Worm (Caenorhabditis elegans) whole organism, mixed stage, embryonic: ENCODE data around the gene str-153.

Source experiments
- M03D4.4 ChIP-seq: sonication (generic microtip); optimal IDR thresholded peaks from 2 replicates; lab custom pipeline; 2017; ENCODE audit warnings: mild to moderate bottlenecking, missing genetic modification characterization, missing compliant biosample characterization
- bed-3 ChIP-seq: fragments of 200-800 bp; sonication (Bioruptor generic); optimal IDR thresholded peaks from 3 replicates; lab custom pipeline; 2018; ENCODE audit warnings: mild to moderate bottlenecking, missing genetic modification characterization, moderate library complexity, missing compliant biosample characterization
- blmp-1 ChIP-seq: fragments of 150-350 bp; optimal IDR thresholded peaks from 2 replicates; lab custom pipeline; 2014; ENCODE audit warnings: missing biosample characterization, missing genetic modification characterization
- ceh-39 ChIP-seq: fragments of 150-350 bp; optimal IDR thresholded peaks from 2 replicates; lab custom pipeline; 2014; ENCODE audit warnings: missing biosample characterization, missing genetic modification characterization
- ceh-43 ChIP-seq: fragments of 200-800 bp; sonication (Bioruptor generic); optimal IDR thresholded peaks from 2 replicates; lab custom pipeline; 2018; ENCODE audit warnings: mild to moderate bottlenecking, missing genetic modification characterization, moderate library complexity, missing compliant biosample characterization
- ceh-83 ChIP-seq: fragments of 200-800 bp; sonication (Bioruptor generic); optimal IDR thresholded peaks from 2 replicates; lab custom pipeline; 2018; ENCODE audit warnings: mild to moderate bottlenecking, missing genetic modification characterization, missing compliant biosample characterization
- cnd-1 ChIP-seq: fragments of 200-800 bp; sonication (Bioruptor generic); optimal IDR thresholded peaks from 2 replicates; lab custom pipeline; 2018; ENCODE audit warnings: mild to moderate bottlenecking, missing genetic modification characterization, missing compliant biosample characterization
- drap-1 ChIP-seq: fragments of 200-800 bp; sonication (Bioruptor generic); optimal IDR thresholded peaks from 3 replicates; lab custom pipeline; 2018; ENCODE audit warnings: mild to moderate bottlenecking, missing genetic modification characterization, missing compliant biosample characterization
- elt-1 ChIP-seq: sonication (generic microtip); optimal IDR thresholded peaks from 2 replicates; lab custom pipeline; 2017; ENCODE audit warnings: missing genetic modification characterization, mild to moderate bottlenecking, missing compliant biosample characterization, antibody characterized with exemption, moderate library complexity, borderline replicate concordance; ENCODE audit not compliant: insufficient read depth
- flh-1 ChIP-seq: fragments of 200-800 bp; sonication (Bioruptor generic); optimal IDR thresholded peaks from 2 replicates; lab custom pipeline; 2018; ENCODE audit warnings: mild to moderate bottlenecking, missing genetic modification characterization, moderate library complexity, missing compliant biosample characterization
- ham-2 ChIP-seq: fragments of 200-800 bp; sonication (Bioruptor generic); optimal IDR thresholded peaks from 2 replicates; lab custom pipeline; 2018; ENCODE audit warnings: mild to moderate bottlenecking, missing genetic modification characterization, missing compliant biosample characterization
- hlh-1 ChIP-seq: fragments of 150-350 bp; optimal IDR thresholded peaks from 2 replicates; lab custom pipeline; 2014; ENCODE audit warnings: missing biosample characterization, missing genetic modification reagents, missing genetic modification characterization
- lin-13 ChIP-seq: fragments of 150-350 bp; optimal IDR thresholded peaks from 2 replicates; lab custom pipeline; 2014; ENCODE audit warnings: missing biosample characterization, missing genetic modification characterization
- lin-32 ChIP-seq: fragments of 200-800 bp; sonication (Bioruptor generic); optimal IDR thresholded peaks from 2 replicates; lab custom pipeline; 2018; ENCODE audit warnings: mild to moderate bottlenecking, missing genetic modification characterization, missing compliant biosample characterization
- mab-5 ChIP-seq: fragments of 150-350 bp; optimal IDR thresholded peaks from 2 replicates; lab custom pipeline; 2014; ENCODE audit warnings: missing biosample characterization, missing genetic modification characterization
- mep-1 ChIP-seq: fragments of 150-350 bp; optimal IDR thresholded peaks from 2 replicates; lab custom pipeline; 2017; ENCODE audit warnings: missing biosample characterization, missing genetic modification reagents, missing genetic modification characterization, inconsistent platforms
- mls-2 ChIP-seq: sonication (generic microtip); optimal IDR thresholded peaks from 2 replicates; lab custom pipeline; 2016; ENCODE audit warnings: mild to moderate bottlenecking, missing genetic modification characterization, moderate library complexity, missing compliant biosample characterization
- nhr-12 ChIP-seq: fragments of 150-350 bp; optimal IDR thresholded peaks from 2 replicates; lab custom pipeline; 2014; ENCODE audit warnings: missing biosample characterization, missing genetic modification characterization
- nhr-2 ChIP-seq: fragments of 150-350 bp; optimal IDR thresholded peaks from 2 replicates; lab custom pipeline; 2014; ENCODE audit warnings: missing biosample characterization, missing genetic modification characterization
- nhr-237 ChIP-seq: fragments of 150-350 bp; optimal IDR thresholded peaks from 2 replicates; lab custom pipeline; 2014; ENCODE audit warnings: missing biosample characterization, missing genetic modification characterization
- nhr-28 ChIP-seq: fragments of 150-350 bp; optimal IDR thresholded peaks from 2 replicates; lab custom pipeline; 2014; ENCODE audit warnings: missing biosample characterization, missing genetic modification characterization
- pha-4 ChIP-seq: fragments of 150-350 bp; optimal IDR thresholded peaks from 2 replicates; lab custom pipeline; 2018; ENCODE audit warnings: missing biosample characterization, missing genetic modification reagents, missing genetic modification characterization
- sem-2 ChIP-seq: fragments of 200-800 bp; sonication (Bioruptor generic); optimal IDR thresholded peaks from 2 replicates; lab custom pipeline; 2018; ENCODE audit warnings: mild to moderate bottlenecking, missing genetic modification characterization, missing compliant biosample characterization
- snpc-4 ChIP-seq: fragments of 150-350 bp; optimal IDR thresholded peaks from 2 replicates; lab custom pipeline; 2014; ENCODE audit warnings: missing biosample characterization, missing genetic modification characterization
- sptf-1 ChIP-seq: sonication (generic microtip); optimal IDR thresholded peaks from 2 replicates; lab custom pipeline; 2017; ENCODE audit warnings: mild to moderate bottlenecking, missing genetic modification characterization, moderate library complexity, missing compliant biosample characterization
- unc-120 ChIP-seq: sonication (generic microtip); optimal IDR thresholded peaks from 2 replicates; lab custom pipeline; 2017; ENCODE audit warnings: missing genetic modification characterization, missing compliant biosample characterization; ENCODE audit not compliant: poor library complexity, severe bottlenecking
- unc-39 ChIP-seq: fragments of 150-350 bp; optimal IDR thresholded peaks from 2 replicates; lab custom pipeline; 2014; ENCODE audit warnings: missing biosample characterization, missing genetic modification characterization
- unc-62 ChIP-seq: fragments of 150-350 bp; optimal IDR thresholded peaks from 2 replicates; lab custom pipeline; 2014; ENCODE audit warnings: missing biosample characterization, missing genetic modification reagents, missing genetic modification characterization
- zip-8 ChIP-seq: fragments of 150-350 bp; optimal IDR thresholded peaks from 2 replicates; lab custom pipeline; 2014; ENCODE audit warnings: missing biosample characterization, missing genetic modification characterization
- ztf-11 ChIP-seq: fragments of 150-350 bp; optimal IDR thresholded peaks from 2 replicates; lab custom pipeline; 2014; ENCODE audit warnings: missing biosample characterization, missing genetic modification characterization

Gene str-153

ce11 chrIV:4917774-4918173 lies 16.4 kb upstream of the str-153 start, which contains the start of gene str-158:
TSS of gene str-158 (plus strand) at chrIV:4918074.
- no peak for TF ChIP-seq nhr-12 (tag; lab: Kevin White, UChicago)
- TF ChIP-seq drap-1, result no peak
- TF ChIP-seq sem-2 (GFP tag; lab: Kevin White, UChicago), result no peak
- TF ChIP-seq mls-2 (tag; lab: Kevin White, UChicago), result no peak
- TF ChIP-seq cnd-1 (tag; lab: Kevin White, UChicago), result no peak
- TF ChIP-seq ham-2 (GFP tag; lab: Kevin White, UChicago), result no peak
- no peak for TF ChIP-seq mep-1 (tag; lab: Kevin White, UChicago)
- TF ChIP-seq bed-3 (GFP tag; lab: Kevin White, UChicago), result no peak
- no peak for TF ChIP-seq lin-32
- no peak for TF ChIP-seq ceh-39 (tag; lab: Kevin White, UChicago)
- no peak for TF ChIP-seq lin-13 (tag; lab: Kevin White, UChicago)
- TF ChIP-seq unc-39, result no peak
- TF ChIP-seq ceh-43 (GFP tag; lab: Kevin White, UChicago), result no peak
- TF ChIP-seq ceh-83, result no peak

- TF ChIP-seq sem-2 (GFP tag; lab: Kevin White, UChicago) (no peak), nhr-237 (tag; lab: Kevin White, UChicago) (no peak), sptf-1 (tag; lab: Kevin White, UChicago) (no peak), M03D4.4 (tag; lab: Kevin White, UChicago) (no peak), bed-3 (GFP tag; lab: Kevin White, UChicago) (no peak), ceh-39 (tag; lab: Kevin White, UChicago) (no peak)
These were observed 4.2 kb upstream of the str-153 start, which contains the start of gene Y9C9A.8 for ce11 chrIV:4930045-4930444. TSS of gene Y9C9A.8 (plus strand) at chrIV:4930345.

- TF ChIP-seq ceh-39 (tag; lab: Kevin White, UChicago) (no peak), mls-2 (tag; lab: Kevin White, UChicago) (no peak), mab-5 (tag; lab: Kevin White, UChicago) (no peak)
These were observed 3.4 kb upstream of the str-153 start for ce11 chrIV:4930754-4931322.

ce11 chrIV:4937647-4938046 lies 3.4 kb downstream of the str-153 start, which contains the start of gene fbxa-86:
TSS of gene fbxa-86 (minus strand) at chrIV:4938013.
- TF ChIP-seq flh-1 (no peak), unc-39 (no peak), pha-4 (tag; lab: Kevin White, UChicago) (no peak)

- TF ChIP-seq nhr-12 (tag; lab: Kevin White, UChicago) (no peak), mab-5 (tag; lab: Kevin White, UChicago) (no peak), sptf-1 (tag; lab: Kevin White, UChicago) (no peak), hlh-1 (tag; lab: Kevin White, UChicago) (no peak), unc-62 (GFP tag; lab: Kevin White, UChicago) (no peak), nhr-2 (no peak)
These were observed 4.5 kb downstream of the str-153 start, which contains the start of gene str-168 for ce11 chrIV:4938664-4939063. TSS of gene str-168 (plus strand) at chrIV:4938964.

- TF ChIP-seq mep-1 (tag; lab: Kevin White, UChicago), result no peak
- TF ChIP-seq drap-1, result no peak
- TF ChIP-seq zip-8 (tag; lab: Kevin White, UChicago), result no peak
- TF ChIP-seq M03D4.4 (tag; lab: Kevin White, UChicago), result no peak
- TF ChIP-seq nhr-28 (tag; lab: Kevin White, UChicago), result no peak
- no peak for TF ChIP-seq bed-3 (GFP tag; lab: Kevin White, UChicago)
- no peak for TF ChIP-seq flh-1
These were observed 7.5 kb downstream of the str-153 start, which contains the start of gene Y9C9A.5 for ce11 chrIV:4941681-4942080. TSS of gene Y9C9A.5 (plus strand) at chrIV:4941981.

ce11 chrIV:4945771-4946170 lies 11.6 kb downstream of the str-153 start, which contains the start of gene str-169:
TSS of gene str-169 (plus strand) at chrIV:4946071.
- TF ChIP-seq snpc-4 (tag; lab: Kevin White, UChicago), result no peak
- TF ChIP-seq nhr-12 (tag; lab: Kevin White, UChicago), result no peak
- TF ChIP-seq ceh-43 (GFP tag; lab: Kevin White, UChicago), result no peak
- TF ChIP-seq M03D4.4 (tag; lab: Kevin White, UChicago), result no peak
- no peak for TF ChIP-seq nhr-237 (tag; lab: Kevin White, UChicago)
- no peak for TF ChIP-seq ztf-11 (tag; lab: Kevin White, UChicago)
- no peak for TF ChIP-seq cnd-1 (tag; lab: Kevin White, UChicago)
- no peak for TF ChIP-seq elt-1 (tag; lab: Kevin White, UChicago)
- no peak for TF ChIP-seq mep-1 (tag; lab: Kevin White, UChicago)
- TF ChIP-seq unc-39, result no peak
- TF ChIP-seq pha-4 (tag; lab: Kevin White, UChicago), result no peak
- TF ChIP-seq blmp-1, result no peak
- TF ChIP-seq drap-1, result no peak
- no peak for TF ChIP-seq unc-120
- TF ChIP-seq bed-3 (GFP tag; lab: Kevin White, UChicago), result no peak
